Fruit fly (Drosophila melanogaster): ENCODE results near the gene Hs2st.

DNA sequence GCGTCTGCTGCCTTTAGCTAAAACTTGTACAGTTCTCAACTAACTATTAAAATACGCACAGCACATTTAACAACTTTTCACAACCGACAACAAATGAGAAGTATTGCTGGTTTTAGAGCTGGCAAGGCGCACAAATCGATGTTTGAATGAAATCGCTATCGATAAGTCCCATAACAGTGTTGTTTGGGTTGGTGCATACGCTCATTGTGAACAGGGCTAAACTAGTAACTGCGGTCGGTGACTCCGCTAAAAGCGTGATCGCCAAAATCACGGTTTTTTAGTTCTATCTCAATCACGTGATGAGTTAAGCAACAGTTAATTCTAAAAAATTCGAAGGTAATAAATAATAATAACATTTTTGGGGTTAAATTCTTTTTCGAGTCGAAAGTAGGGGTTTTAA, 8.8 kb upstream of the Hs2st start, which contains the start of gene Top2:
- TF ChIP-seq CTCF (optimal IDR thresholded peaks at IDR 0.05) (peak; percentile 72 to 74), CG8478 (optimal IDR thresholded peaks at IDR 0.05) (no peak)
